Worm (Caenorhabditis elegans) whole organism, L4 larva: Measurements from ENCODE around the gene F53F1.3.

Source experiments
- F10B5.3 ChIP-seq: sonication (generic microtip); optimal IDR thresholded peaks from 2 replicates; lab custom pipeline; 2016; ENCODE audit warnings: mild to moderate bottlenecking, missing genetic modification characterization, missing compliant biosample characterization
- F44E2.7 ChIP-seq: fragments of 200-800 bp; sonication (Bioruptor generic); IDR thresholded peaks from 2 replicates; pipeline ENCODE4 v2.1.2; 2022; ENCODE audit warnings: missing genetic modification characterization, missing compliant biosample characterization
- R02D3.7 ChIP-seq: fragments of 150-350 bp; sonication (generic microtip); optimal IDR thresholded peaks from 3 replicates; lab custom pipeline; 2014; ENCODE audit warnings: missing biosample characterization, missing genetic modification characterization
- T20F7.1 ChIP-seq: fragments of 200-800 bp; sonication (Bioruptor generic); optimal IDR thresholded peaks from 2 replicates; lab custom pipeline; 2018; ENCODE audit warnings: mild to moderate bottlenecking, missing genetic modification characterization, missing compliant biosample characterization
- T26A8.4 ChIP-seq: fragments of 200-800 bp; sonication (Bioruptor generic); IDR thresholded peaks from 2 replicates; pipeline ENCODE4 v1.3.6; 2022; ENCODE audit warnings: missing genetic modification characterization, missing compliant biosample characterization
- Y105C5A.15 ChIP-seq: fragments of 200-800 bp; sonication (Bioruptor generic); IDR thresholded peaks from 2 replicates; pipeline ENCODE4 v1.3.6; 2022; ENCODE audit warnings: missing genetic modification characterization, missing compliant biosample characterization
- Y5F2A.4 ChIP-seq: fragments of 200-800 bp; sonication (Bioruptor generic); optimal IDR thresholded peaks from 2 replicates; lab custom pipeline; 2018; ENCODE audit warnings: mild to moderate bottlenecking, missing genetic modification characterization, missing compliant biosample characterization
- ZK337.2 ChIP-seq: fragments of 200-800 bp; sonication (Bioruptor generic); IDR thresholded peaks from 2 replicates; pipeline ENCODE4 v1.3.6; 2022; ENCODE audit warnings: missing genetic modification reagents, missing genetic modification characterization, missing compliant biosample characterization
- aha-1 ChIP-seq: fragments of 150-350 bp; peaks from one replicate; lab custom pipeline; 2014; ENCODE audit warnings: missing biosample characterization, missing genetic modification characterization
- ama-1 ChIP-seq: fragments of 150-350 bp; optimal IDR thresholded peaks from 2 replicates; lab custom pipeline; 2014; ENCODE audit warnings: inconsistent platforms, mixed read lengths
- attf-4 ChIP-seq: sonication (generic microtip); optimal IDR thresholded peaks from 3 replicates; lab custom pipeline; 2017; ENCODE audit warnings: missing biosample characterization, missing genetic modification characterization
- ceh-44 ChIP-seq: fragments of 200-800 bp; sonication (Bioruptor generic); IDR thresholded peaks from 2 replicates; pipeline ENCODE4 v1.3.6; 2022; ENCODE audit warnings: missing genetic modification reagents, missing genetic modification characterization, missing compliant biosample characterization
- daf-19 ChIP-seq: fragments of 200-800 bp; sonication (Bioruptor generic); conservative IDR thresholded peaks from 2 replicates; pipeline ENCODE4 v1.3.6; 2022; ENCODE audit warnings: missing genetic modification characterization, missing compliant biosample characterization
- daf-8 ChIP-seq: fragments of 200-800 bp; sonication (Bioruptor generic); IDR thresholded peaks from 2 replicates; pipeline ENCODE4 v1.3.6; 2022; ENCODE audit warnings: missing genetic modification characterization, missing compliant biosample characterization
- dmd-9 ChIP-seq: fragments of 200-800 bp; sonication (Bioruptor generic); IDR thresholded peaks from 2 replicates; pipeline ENCODE4 v1.3.6; 2022; ENCODE audit warnings: missing genetic modification reagents, missing genetic modification characterization, missing compliant biosample characterization
- dpl-1 ChIP-seq: fragments of 150-350 bp; optimal IDR thresholded peaks from 2 replicates; lab custom pipeline; 2014; ENCODE audit warnings: missing biosample characterization, missing genetic modification reagents, missing genetic modification characterization
- dve-1 ChIP-seq: sonication (generic microtip); optimal IDR thresholded peaks from 2 replicates; lab custom pipeline; 2017; ENCODE audit warnings: antibody characterized with exemption, mild to moderate bottlenecking, missing genetic modification characterization, missing compliant biosample characterization; ENCODE audit not compliant: insufficient read depth
- egl-43 ChIP-seq: fragments of 200-800 bp; sonication (Bioruptor generic); IDR thresholded peaks from 2 replicates; pipeline ENCODE4 v1.3.6; 2022; ENCODE audit warnings: missing genetic modification reagents, missing genetic modification characterization, missing compliant biosample characterization
- hlh-30 ChIP-seq: sonication (generic microtip); optimal IDR thresholded peaks from 2 replicates; lab custom pipeline; 2017; ENCODE audit warnings: antibody characterized with exemption, mild to moderate bottlenecking, missing genetic modification characterization, missing compliant biosample characterization; ENCODE audit not compliant: insufficient read depth
- jun-1 ChIP-seq: fragments of 150-350 bp; optimal IDR thresholded peaks from 2 replicates; lab custom pipeline; 2014; ENCODE audit warnings: missing biosample characterization, missing genetic modification reagents, missing genetic modification characterization
- lin-29 ChIP-seq: fragments of 200-800 bp; sonication (Bioruptor generic); IDR thresholded peaks from 2 replicates; pipeline ENCODE4 v1.3.6; 2022; ENCODE audit warnings: missing genetic modification reagents, missing genetic modification characterization, missing compliant biosample characterization
- lin-38 ChIP-seq: fragments of 200-800 bp; sonication (Bioruptor generic); IDR thresholded peaks from 2 replicates; pipeline ENCODE4 v1.3.6; 2022; ENCODE audit warnings: missing genetic modification reagents, missing genetic modification characterization, missing compliant biosample characterization
- lin-39 ChIP-seq: fragments of 150-350 bp; optimal IDR thresholded peaks from 2 replicates; lab custom pipeline; 2014; ENCODE audit warnings: missing biosample characterization, missing genetic modification reagents, missing genetic modification characterization
- mdt-29 ChIP-seq: fragments of 200-800 bp; sonication (Bioruptor generic); IDR thresholded peaks from 2 replicates; pipeline ENCODE4 v1.3.6; 2022; ENCODE audit warnings: missing genetic modification reagents, missing genetic modification characterization, missing compliant biosample characterization
- mxl-2 ChIP-seq: fragments of 200-800 bp; sonication (Bioruptor generic); conservative IDR thresholded peaks from 2 replicates; pipeline ENCODE4 v1.3.6; 2022; ENCODE audit warnings: missing genetic modification reagents, missing genetic modification characterization, missing compliant biosample characterization
- mxl-3 ChIP-seq: fragments of 200-800 bp; sonication (Bioruptor generic); optimal IDR thresholded peaks from 2 replicates; lab custom pipeline; 2018; ENCODE audit warnings: mild to moderate bottlenecking, missing genetic modification characterization, missing compliant biosample characterization
- nhr-10 ChIP-seq: fragments of 150-350 bp; optimal IDR thresholded peaks from 2 replicates; lab custom pipeline; 2014; ENCODE audit warnings: missing biosample characterization, missing genetic modification characterization
- nhr-111 ChIP-seq: fragments of 200-800 bp; sonication (Bioruptor generic); optimal IDR thresholded peaks from 2 replicates; lab custom pipeline; 2018; ENCODE audit warnings: mild to moderate bottlenecking, missing genetic modification characterization, missing compliant biosample characterization
- nhr-237 ChIP-seq: sonication (generic microtip); optimal IDR thresholded peaks from 2 replicates; lab custom pipeline; 2017; ENCODE audit warnings: missing biosample characterization, missing genetic modification characterization
- nhr-41 ChIP-seq: fragments of 200-800 bp; sonication (Bioruptor generic); IDR thresholded peaks from 2 replicates; pipeline ENCODE4 v1.3.6; 2022; ENCODE audit warnings: missing genetic modification reagents, missing genetic modification characterization, missing compliant biosample characterization
- nhr-6 ChIP-seq: fragments of 150-350 bp; optimal IDR thresholded peaks from 2 replicates; lab custom pipeline; 2014; ENCODE audit warnings: missing biosample characterization, missing genetic modification characterization
- nhr-76 ChIP-seq: fragments of 150-350 bp; optimal IDR thresholded peaks from 2 replicates; lab custom pipeline; 2014; ENCODE audit warnings: missing biosample characterization, missing genetic modification characterization
- nhr-77 ChIP-seq: fragments of 150-350 bp; optimal IDR thresholded peaks from 2 replicates; lab custom pipeline; 2014; ENCODE audit warnings: missing biosample characterization, missing genetic modification characterization
- pqm-1 ChIP-seq: sonication (generic microtip); optimal IDR thresholded peaks from 2 replicates; lab custom pipeline; 2017; ENCODE audit warnings: missing biosample characterization, missing genetic modification characterization
- set-16 ChIP-seq: fragments of 200-800 bp; sonication (Bioruptor generic); IDR thresholded peaks from 2 replicates; pipeline ENCODE4 v1.3.6; 2022; ENCODE audit warnings: missing genetic modification reagents, missing genetic modification characterization, missing compliant biosample characterization
- snpc-1.2 ChIP-seq: fragments of 200-800 bp; sonication (Bioruptor generic); IDR thresholded peaks from 2 replicates; pipeline ENCODE4 v1.3.6; 2022; ENCODE audit warnings: missing genetic modification reagents, missing genetic modification characterization, missing compliant biosample characterization
- snpc-4 ChIP-seq: fragments of 150-350 bp; optimal IDR thresholded peaks from 2 replicates; lab custom pipeline; 2014; ENCODE audit warnings: missing biosample characterization, missing genetic modification characterization
- unc-130 ChIP-seq: sonication (generic microtip); optimal IDR thresholded peaks from 2 replicates; lab custom pipeline; 2016; ENCODE audit warnings: missing genetic modification reagents, missing genetic modification characterization, missing compliant biosample characterization
- unc-39 ChIP-seq: sonication (generic microtip); optimal IDR thresholded peaks from 2 replicates; lab custom pipeline; 2017; ENCODE audit warnings: missing biosample characterization, missing genetic modification characterization
- unc-62 ChIP-seq, 3 experiments: fragments of 150-350 bp in 1 of 3; sonication (generic microtip); optimal IDR thresholded peaks in 2 of 3; peaks in 1 of 3; 1 replicate in 1 of 3; 2 replicates in 2 of 3; lab custom pipeline; 2014 to 2017; ENCODE audit warnings: missing biosample characterization in 3 of 3, missing genetic modification characterization in 3 of 3, missing genetic modification reagents in 3 of 3, missing genotype in 1 of 3
- zfp-2 ChIP-seq: sonication (generic microtip); optimal IDR thresholded peaks from 2 replicates; lab custom pipeline; 2016; ENCODE audit warnings: mild to moderate bottlenecking, missing genetic modification characterization, missing compliant biosample characterization
- zfp-3 ChIP-seq: fragments of 200-800 bp; sonication (Bioruptor generic); conservative IDR thresholded peaks from 2 replicates; pipeline ENCODE4 v1.3.6; 2022; ENCODE audit warnings: missing genetic modification reagents, missing genetic modification characterization, missing compliant biosample characterization
- ztf-7 ChIP-seq: fragments of 150-350 bp; optimal IDR thresholded peaks from 2 replicates; lab custom pipeline; 2014; ENCODE audit warnings: missing biosample characterization, missing genetic modification characterization

The F53F1.3 gene

DNA sequence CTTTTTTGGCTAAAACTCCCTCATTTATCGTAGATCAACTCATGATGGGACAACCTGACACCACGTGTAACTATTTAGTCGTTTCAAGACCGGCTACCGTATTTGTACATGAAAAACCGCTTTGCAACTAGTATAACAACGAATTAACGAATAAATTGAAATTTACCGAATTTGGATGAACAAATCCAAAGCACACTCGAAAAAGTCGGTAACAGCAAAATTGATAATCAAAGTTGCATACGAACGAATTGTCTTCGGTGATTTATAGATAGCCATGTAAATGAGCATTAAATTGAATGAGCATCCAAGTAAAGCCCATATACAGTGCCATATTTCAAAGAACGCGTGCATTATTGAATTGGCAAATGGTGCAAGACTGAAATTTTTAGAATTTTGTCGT, 24.3 kb downstream of the F53F1.3 start, which contains the start of gene srd-17:
TSS of gene srd-17 (minus strand) at position 351 of the 400 bp plus-strand sequence.
- TF ChIP-seq Y105C5A.15 (GFP tag; lab: Robert Waterston, UW) (no peak), aha-1 (peak; percentile 97)
- TF ChIP-seq, all 104 proteins: peak for 1

DNA sequence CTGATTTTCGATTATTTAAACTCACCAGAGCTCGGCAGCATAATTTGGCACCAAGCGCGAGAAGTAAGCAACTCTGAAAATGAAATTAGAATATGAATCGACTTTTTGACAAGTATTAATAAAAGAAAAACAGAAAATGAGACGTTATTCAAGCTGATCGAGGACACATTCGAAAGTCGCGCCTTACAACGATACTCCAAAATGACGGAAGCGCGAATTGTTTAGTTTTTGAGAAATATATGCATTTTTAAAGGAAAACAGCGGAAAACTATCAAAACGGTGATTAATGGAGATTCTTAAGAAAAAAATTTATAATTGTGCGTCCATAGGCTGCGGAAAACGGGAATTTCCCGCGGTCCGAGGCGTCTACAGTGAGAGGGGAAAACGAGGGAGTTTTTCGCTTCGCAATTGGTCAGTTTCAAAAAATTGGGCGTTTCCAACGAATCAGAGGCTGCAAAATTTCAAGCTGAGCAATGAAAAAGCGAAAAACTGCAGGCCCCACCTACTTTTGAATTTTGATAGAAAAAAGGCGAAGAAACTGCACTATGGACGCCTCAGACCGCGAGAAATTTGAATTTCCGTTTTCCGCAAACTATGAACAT, 29.5 kb downstream of the F53F1.3 start, which contains the start of gene mes-4:
TSS of gene mes-4 (minus strand) at position 73 of the 602 bp plus-strand sequence.
- TF ChIP-seq dpl-1 (GFP tag; lab: Kevin White, UChicago) (peak; percentile 53), nhr-41 (GFP tag; lab: Robert Waterston, UW) (no peak), T20F7.1 (GFP tag; lab: Kevin White, UChicago) (peak; percentile 87), unc-62 (GFP tag; optimal IDR thresholded peaks at IDR 0.05 in 1 of 2; lab: Kevin White, UChicago) (peak in 1 of 2 experiments; percentile 78), unc-62 (tag; optimal IDR thresholded peaks at IDR 0.05; lab: Kevin White, UChicago) (no peak)
- TF ChIP-seq, all 104 proteins: peak for 3

DNA sequence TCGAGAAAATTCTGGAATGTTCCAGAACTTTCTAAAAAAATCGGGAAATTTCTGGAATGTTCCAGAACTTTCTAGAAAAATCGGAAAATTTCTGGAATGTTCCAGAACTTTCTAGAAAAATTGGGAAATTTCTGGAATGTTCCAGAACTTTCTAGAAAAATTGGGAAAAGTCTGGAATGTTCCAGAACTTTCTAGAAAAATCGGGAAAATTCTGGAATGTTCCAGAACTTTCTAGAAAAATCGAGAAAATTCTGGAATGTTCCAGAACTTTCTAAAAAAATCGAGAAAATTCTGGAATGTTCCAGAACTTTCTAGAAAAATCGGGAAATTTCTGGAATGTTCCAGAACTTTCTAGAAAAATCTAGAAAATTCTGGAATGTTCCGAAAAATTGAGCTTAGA, 32.2 kb downstream of the F53F1.3 start:
- peak; percentile 34; the same call in 1 of the 2 replicates for TF ChIP-seq lin-38 (GFP tag; lab: Robert Waterston, UW)

DNA sequence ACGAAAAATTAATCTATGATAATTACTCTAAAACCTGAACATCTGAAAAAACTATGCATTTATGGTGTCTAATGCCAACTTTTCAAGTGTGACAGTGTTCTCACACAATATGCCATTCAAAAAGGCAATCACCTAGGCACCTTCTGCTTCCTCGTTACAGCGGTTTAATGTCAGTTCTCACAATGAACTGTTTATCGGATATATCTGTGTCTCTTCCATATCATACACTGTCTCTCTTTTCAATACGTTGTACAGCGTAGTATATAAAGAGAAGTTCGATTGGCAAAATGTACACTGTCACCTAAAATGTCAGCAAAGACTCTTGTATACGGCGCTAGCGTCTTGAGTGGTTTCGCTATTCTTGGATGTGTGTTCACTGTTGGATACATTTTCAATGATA, 33.6 kb downstream of the F53F1.3 start, which contains the start of gene col-162:
TSS of gene col-162 (plus strand) at position 301 of the 400 bp plus-strand sequence.
- TF ChIP-seq ceh-44 (GFP tag; lab: Robert Waterston, UW), result no peak
- TF ChIP-seq pqm-1, result no peak
- TF ChIP-seq snpc-4 (tag; lab: Kevin White, UChicago), result no peak
- no peak for TF ChIP-seq mdt-29
- no peak for TF ChIP-seq nhr-76 (tag; lab: Kevin White, UChicago)
- TF ChIP-seq dpl-1 (GFP tag; lab: Kevin White, UChicago), result no peak
- TF ChIP-seq dve-1 (tag; lab: Kevin White, UChicago), result no peak
- TF ChIP-seq attf-4 (tag; lab: Kevin White, UChicago), result no peak
- no peak for TF ChIP-seq unc-62 (GFP tag; optimal IDR thresholded peaks at IDR 0.05 in 1 of 2; lab: Kevin White, UChicago)
- TF ChIP-seq unc-62 (tag; optimal IDR thresholded peaks at IDR 0.05; lab: Kevin White, UChicago), result no peak
- TF ChIP-seq F10B5.3, result no peak
- no peak for TF ChIP-seq lin-29 (GFP tag; lab: Robert Waterston, UW)
- TF ChIP-seq egl-43 (GFP tag; lab: Robert Waterston, UW), result no peak
- TF ChIP-seq nhr-77 (tag; lab: Kevin White, UChicago), result no peak
- TF ChIP-seq unc-39 (tag; lab: Kevin White, UChicago), result no peak

DNA sequence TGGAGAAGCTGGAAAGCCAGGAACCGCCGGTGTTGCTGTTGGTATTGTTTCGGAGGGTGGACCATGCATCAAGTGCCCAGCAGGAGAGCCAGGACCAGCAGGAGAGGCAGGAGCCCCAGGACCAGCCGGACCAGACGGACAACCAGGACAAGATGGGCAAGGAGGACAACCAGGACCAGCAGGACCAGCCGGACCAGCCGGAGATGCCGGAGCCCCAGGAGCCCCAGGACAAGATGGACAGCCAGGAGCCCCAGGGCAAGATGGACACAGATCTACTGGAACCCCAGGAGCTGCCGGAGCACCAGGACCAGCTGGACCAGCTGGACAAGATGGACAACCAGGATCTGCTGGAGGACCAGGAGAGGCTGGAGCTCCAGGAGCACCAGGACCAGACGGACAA, 34.8 kb downstream of the F53F1.3 start:
- TF ChIP-seq unc-39 (tag; lab: Kevin White, UChicago) (no peak), ama-1 (lab: Kevin White, UChicago) (no peak), ztf-7 (no peak), nhr-6 (no peak), set-16 (GFP tag; lab: Robert Waterston, UW) (peak; percentile 98), T26A8.4 (GFP tag; lab: Robert Waterston, UW) (0 out of 2 replicates have a peak, but pooled peaks have one; percentile 44), unc-130 (GFP tag; lab: Kevin White, UChicago) (no peak), snpc-1.2 (GFP tag; lab: Robert Waterston, UW) (peak; percentile 38; the same call in 1 of the 2 replicates), zfp-2 (tag; lab: Kevin White, UChicago) (no peak), F44E2.7 (GFP tag; lab: Robert Waterston, UW) (0 out of 2 replicates have a peak, but pooled peaks have one; percentile 25), nhr-10 (no peak), nhr-111 (no peak), aha-1 (no peak), hlh-30 (tag; lab: Kevin White, UChicago) (no peak), daf-19 (GFP tag; lab: Robert Waterston, UW) (no peak), Y5F2A.4 (GFP tag; lab: Kevin White, UChicago) (no peak), lin-39 (tag; lab: Kevin White, UChicago) (no peak), jun-1 (tag; lab: Kevin White, UChicago) (no peak), nhr-237 (tag; lab: Kevin White, UChicago) (no peak), R02D3.7 (no peak), zfp-3 (GFP tag; lab: Robert Waterston, UW) (no peak), dmd-9 (GFP tag; lab: Robert Waterston, UW) (no peak), mxl-3 (GFP tag; lab: Kevin White, UChicago) (no peak), daf-8 (GFP tag; lab: Robert Waterston, UW) (no peak), mxl-2 (GFP tag; lab: Robert Waterston, UW) (no peak), lin-38 (GFP tag; lab: Robert Waterston, UW) (peak; percentile 22; the same call in 1 of the 2 replicates), ZK337.2 (GFP tag; lab: Robert Waterston, UW) (no peak)
